Worm (Caenorhabditis elegans) whole organism, L1 larva: ENCODE results near the gene R07E5.7.

ENCODE experiments used
- Y116A8C.19 ChIP-seq: sonication (generic microtip); optimal IDR thresholded peaks from 2 replicates; lab custom pipeline; 2016; ENCODE audit warnings: missing compliant biosample characterization, missing genetic modification characterization, borderline replicate concordance
- alr-1 ChIP-seq: fragments of 200-800 bp; sonication (Bioruptor generic); optimal IDR thresholded peaks from 2 replicates; lab custom pipeline; 2018; ENCODE audit warnings: borderline replicate concordance, mild to moderate bottlenecking, missing genetic modification characterization, missing compliant biosample characterization
- ama-1 ChIP-seq: fragments of 150-350 bp; optimal IDR thresholded peaks from 2 replicates; lab custom pipeline; 2014
- ceh-8 ChIP-seq: fragments of 200-800 bp; sonication (Bioruptor generic); optimal IDR thresholded peaks from 2 replicates; lab custom pipeline; 2018; ENCODE audit warnings: mild to moderate bottlenecking, missing genetic modification characterization, moderate library complexity, missing compliant biosample characterization
- ceh-82 ChIP-seq, 3 experiments: fragments of 150-350 bp in 1 of 3; sonication (generic microtip) in 2 of 3; optimal IDR thresholded peaks; 2 replicates each; lab custom pipeline; 2014 to 2017; ENCODE audit warnings: missing biosample characterization in 3 of 3, missing genetic modification characterization in 3 of 3
- dpl-1 ChIP-seq, 3 experiments: fragments of 150-350 bp in 2 of 3; sonication (generic microtip) in 1 of 3; optimal IDR thresholded peaks; 2 replicates each; lab custom pipeline; 2014 to 2017; ENCODE audit warnings: missing biosample characterization in 3 of 3, missing genetic modification characterization in 3 of 3, missing genetic modification reagents in 3 of 3
- dsc-1 ChIP-seq: sonication (generic microtip); optimal IDR thresholded peaks from 2 replicates; lab custom pipeline; 2016; ENCODE audit warnings: mild to moderate bottlenecking, missing genetic modification characterization, missing compliant biosample characterization
- efl-3 ChIP-seq: fragments of 200-800 bp; sonication (Bioruptor generic); optimal IDR thresholded peaks from 2 replicates; lab custom pipeline; 2018; ENCODE audit warnings: mild to moderate bottlenecking, missing genetic modification characterization, missing compliant biosample characterization
- egl-13 ChIP-seq: sonication (generic microtip); optimal IDR thresholded peaks from 2 replicates; lab custom pipeline; 2016; ENCODE audit warnings: missing genotype, missing genetic modification reagents, missing genetic modification characterization, missing compliant biosample characterization
- egl-27 ChIP-seq, 2 experiments: fragments of 150-350 bp in 1 of 2; sonication (generic microtip); optimal IDR thresholded peaks; 3 replicates each; lab custom pipeline; 2017 to 2018; ENCODE audit warnings: missing biosample characterization in 2 of 2, missing genetic modification characterization in 2 of 2, missing genetic modification reagents in 2 of 2
- elt-2 ChIP-seq: sonication (generic microtip); optimal IDR thresholded peaks from 2 replicates; lab custom pipeline; 2016; ENCODE audit warnings: missing genetic modification characterization, mild to moderate bottlenecking, inconsistent platforms, missing compliant biosample characterization, missing genetic modification reagents
- elt-3 ChIP-seq, 6 experiments: fragments of 150-350 bp in 1 of 6; sonication (generic microtip); optimal IDR thresholded peaks; 2 replicates each; lab custom pipeline; 2017 to 2018; ENCODE audit warnings: missing biosample characterization in 6 of 6, missing genetic modification characterization in 6 of 6, inconsistent platforms in 1 of 6
- ets-5 ChIP-seq: fragments of 200-800 bp; sonication (Bioruptor generic); IDR thresholded peaks from 2 replicates; pipeline ENCODE4 v1.3.6; 2022; ENCODE audit warnings: missing genetic modification characterization, missing compliant biosample characterization
- fkh-10 ChIP-seq: sonication (generic microtip); optimal IDR thresholded peaks from 2 replicates; lab custom pipeline; 2017; ENCODE audit warnings: missing biosample characterization, missing genetic modification reagents, missing genetic modification characterization
- grh-1 ChIP-seq: fragments of 200-800 bp; sonication (Bioruptor generic); IDR thresholded peaks from 2 replicates; pipeline ENCODE4 v1.3.6; 2022; ENCODE audit warnings: missing genetic modification reagents, missing genetic modification characterization, missing compliant biosample characterization
- hlh-17 ChIP-seq: fragments of 200-800 bp; sonication (Bioruptor generic); optimal IDR thresholded peaks from 2 replicates; lab custom pipeline; 2018; ENCODE audit warnings: missing genetic modification characterization, mild to moderate bottlenecking, missing compliant biosample characterization, moderate library complexity, borderline replicate concordance
- lin-14 ChIP-seq: fragments of 200-800 bp; sonication (Bioruptor generic); optimal IDR thresholded peaks from 2 replicates; lab custom pipeline; 2018; ENCODE audit warnings: mild to moderate bottlenecking, missing genetic modification characterization, moderate library complexity, missing compliant biosample characterization
- lin-39 ChIP-seq: fragments of 150-350 bp; optimal IDR thresholded peaks from 2 replicates; lab custom pipeline; 2014; ENCODE audit warnings: missing biosample characterization, missing genetic modification reagents, missing genetic modification characterization
- lir-3 ChIP-seq: sonication (generic microtip); optimal IDR thresholded peaks from 2 replicates; lab custom pipeline; 2016; ENCODE audit warnings: mild to moderate bottlenecking, missing genetic modification characterization, moderate library complexity, missing compliant biosample characterization; ENCODE audit not compliant: poor library complexity
- lsy-2 ChIP-seq, 2 experiments: fragments of 150-350 bp; optimal IDR thresholded peaks; 2 replicates each; lab custom pipeline; 2014; ENCODE audit warnings: missing biosample characterization in 2 of 2, missing genetic modification characterization in 2 of 2
- mdl-1 ChIP-seq, 2 experiments: fragments of 150-350 bp; optimal IDR thresholded peaks; 2 replicates each; lab custom pipeline; 2014 to 2017; ENCODE audit warnings: missing biosample characterization in 2 of 2, missing genetic modification characterization in 2 of 2, inconsistent platforms in 1 of 2
- mep-1 ChIP-seq: fragments of 150-350 bp; optimal IDR thresholded peaks from 2 replicates; lab custom pipeline; 2014; ENCODE audit warnings: missing biosample characterization, missing genetic modification characterization
- nhr-11 ChIP-seq: fragments of 150-350 bp; optimal IDR thresholded peaks from 2 replicates; lab custom pipeline; 2014; ENCODE audit warnings: missing biosample characterization, missing genetic modification characterization
- nhr-19 ChIP-seq: fragments of 200-800 bp; sonication (Bioruptor generic); conservative IDR thresholded peaks from 2 replicates; pipeline ENCODE4 v1.3.6; 2022; ENCODE audit warnings: missing genetic modification characterization, missing compliant biosample characterization
- nhr-20 ChIP-seq: sonication (generic microtip); optimal IDR thresholded peaks from 2 replicates; lab custom pipeline; 2016; ENCODE audit warnings: mild to moderate bottlenecking, missing genetic modification characterization, missing compliant biosample characterization
- nhr-237 ChIP-seq: fragments of 150-350 bp; optimal IDR thresholded peaks from 2 replicates; lab custom pipeline; 2014; ENCODE audit warnings: missing biosample characterization, missing genetic modification characterization
- nhr-85 ChIP-seq: sonication (generic microtip); peaks from one replicate; lab custom pipeline; 2016; ENCODE audit warnings: missing genetic modification characterization, inconsistent platforms, missing compliant biosample characterization
- nhr-90 ChIP-seq: sonication (generic microtip); optimal IDR thresholded peaks from 2 replicates; lab custom pipeline; 2016; ENCODE audit warnings: mild to moderate bottlenecking, missing genetic modification characterization, missing compliant biosample characterization; ENCODE audit not compliant: poor library complexity
- pag-3 ChIP-seq: sonication (generic microtip); optimal IDR thresholded peaks from 2 replicates; lab custom pipeline; 2017; ENCODE audit warnings: missing genetic modification characterization, mild to moderate bottlenecking, missing compliant biosample characterization, antibody characterized with exemption, borderline replicate concordance; ENCODE audit not compliant: insufficient read depth
- pax-3 ChIP-seq: fragments of 200-800 bp; sonication (Bioruptor generic); optimal IDR thresholded peaks from 2 replicates; lab custom pipeline; 2018; ENCODE audit warnings: mild to moderate bottlenecking, missing genetic modification characterization, moderate library complexity, missing compliant biosample characterization
- pqm-1 ChIP-seq: sonication (generic microtip); optimal IDR thresholded peaks from 3 replicates; lab custom pipeline; 2017; ENCODE audit warnings: missing biosample characterization, missing genetic modification characterization
- rnt-1 ChIP-seq: sonication (generic microtip); optimal IDR thresholded peaks from 2 replicates; lab custom pipeline; 2016; ENCODE audit warnings: mild to moderate bottlenecking, missing genetic modification characterization, moderate library complexity, missing compliant biosample characterization
- snu-23 ChIP-seq: sonication (generic microtip); optimal IDR thresholded peaks from 2 replicates; lab custom pipeline; 2016; ENCODE audit warnings: missing genetic modification characterization, missing compliant biosample characterization
- sox-4 ChIP-seq: sonication (generic microtip); optimal IDR thresholded peaks from 2 replicates; lab custom pipeline; 2016; ENCODE audit warnings: missing genetic modification characterization, missing compliant biosample characterization
- sptf-1 ChIP-seq: fragments of 150-350 bp; optimal IDR thresholded peaks from 2 replicates; lab custom pipeline; 2014; ENCODE audit warnings: missing biosample characterization, missing genetic modification characterization
- sup-37 ChIP-seq: fragments of 200-800 bp; sonication (Bioruptor generic); optimal IDR thresholded peaks from 2 replicates; lab custom pipeline; 2018; ENCODE audit warnings: mild to moderate bottlenecking, missing genetic modification characterization, missing compliant biosample characterization
- swsn-7 ChIP-seq: sonication (generic microtip); optimal IDR thresholded peaks from 2 replicates; lab custom pipeline; 2016; ENCODE audit warnings: missing genetic modification characterization, missing compliant biosample characterization
- tlp-1 ChIP-seq: fragments of 150-350 bp; optimal IDR thresholded peaks from 2 replicates; lab custom pipeline; 2014; ENCODE audit warnings: missing biosample characterization, missing genetic modification characterization
- unc-62 ChIP-seq: fragments of 150-350 bp; optimal IDR thresholded peaks from 2 replicates; lab custom pipeline; 2014; ENCODE audit warnings: missing biosample characterization, missing genetic modification reagents, missing genetic modification characterization
- vab-15 ChIP-seq: sonication (generic microtip); optimal IDR thresholded peaks from 2 replicates; lab custom pipeline; 2017; ENCODE audit warnings: missing genotype, mild to moderate bottlenecking, missing genetic modification characterization, missing compliant biosample characterization
- xbp-1 ChIP-seq: sonication (generic microtip); optimal IDR thresholded peaks from 2 replicates; lab custom pipeline; 2016; ENCODE audit warnings: missing genetic modification characterization, missing compliant biosample characterization
- zag-1 ChIP-seq: fragments of 150-350 bp; optimal IDR thresholded peaks from 2 replicates; lab custom pipeline; 2014; ENCODE audit warnings: missing biosample characterization, missing genetic modification characterization
- ztf-11 ChIP-seq, 2 experiments: sonication (generic microtip); optimal IDR thresholded peaks; 2 replicates each; lab custom pipeline; 2016 to 2017; ENCODE audit warnings: missing genetic modification characterization in 2 of 2, missing biosample characterization in 1 of 2, missing compliant biosample characterization in 1 of 2
- ztf-4 ChIP-seq: fragments of 150-350 bp; optimal IDR thresholded peaks from 2 replicates; lab custom pipeline; 2014; ENCODE audit warnings: missing biosample characterization, missing genetic modification characterization

R07E5.7 gene

ce11 chrIII:4454919-4455318 is 36.0 kb upstream of the R07E5.7 start:
- TF ChIP-seq zag-1 (tag; lab: Kevin White, UChicago): no peak
- no peak for TF ChIP-seq vab-15 (tag; lab: Kevin White, UChicago)
- no peak for TF ChIP-seq egl-13 (tag; lab: Kevin White, UChicago)
- TF ChIP-seq nhr-11: no peak
- TF ChIP-seq snu-23 (GFP tag; lab: Kevin White, UChicago): no peak
- no peak for TF ChIP-seq fkh-10 (GFP tag; lab: Kevin White, UChicago)
- TF ChIP-seq ceh-82 (tag; optimal IDR thresholded peaks at IDR 0.05; lab: Kevin White, UChicago): no peak
- TF ChIP-seq sptf-1 (tag; lab: Kevin White, UChicago): no peak
- TF ChIP-seq ztf-11 (tag; optimal IDR thresholded peaks at IDR 0.05; lab: Kevin White, UChicago): no peak
- TF ChIP-seq mdl-1 (tag; optimal IDR thresholded peaks at IDR 0.05; lab: Kevin White, UChicago): no peak
- TF ChIP-seq egl-27 (tag; optimal IDR thresholded peaks at IDR 0.05; lab: Kevin White, UChicago): no peak
- no peak for TF ChIP-seq nhr-85 (tag; lab: Kevin White, UChicago)
- no peak for TF ChIP-seq sox-4 (tag; lab: Kevin White, UChicago)

DNA sequence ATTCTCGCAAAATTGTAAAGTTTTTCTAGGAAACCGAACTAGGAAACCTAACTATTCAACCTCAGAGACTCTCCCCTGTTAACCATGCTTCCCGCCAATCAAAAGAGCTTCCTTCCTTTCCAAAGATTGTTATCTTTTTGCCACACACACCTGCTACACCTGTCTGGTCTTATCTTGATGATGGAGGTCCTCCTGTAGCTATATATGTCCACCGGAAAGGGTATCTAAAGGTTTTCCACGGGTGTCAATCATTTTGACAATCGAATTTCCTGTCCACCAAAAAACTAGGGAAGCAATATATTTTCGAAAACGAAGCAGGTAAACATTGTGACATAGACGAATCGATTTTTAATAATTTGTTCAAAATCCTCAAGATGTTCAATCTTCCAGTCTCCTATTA is 34.8 kb upstream of the R07E5.7 start:
- TF ChIP-seq rnt-1 (peak; percentile 27), lin-14 (peak; percentile 10), mep-1 (no peak)
- TF ChIP-seq, all 84 proteins: peak for 2

ce11 chrIII:4453301-4453700 is 34.3 kb upstream of the R07E5.7 start:
- no peak for TF ChIP-seq elt-2 (tag; lab: Kevin White, UChicago)
- TF ChIP-seq pax-3: no peak
- no peak for TF ChIP-seq efl-3 (GFP tag; lab: Kevin White, UChicago)
- TF ChIP-seq nhr-19 (GFP tag; lab: Robert Waterston, UW): no peak
- TF ChIP-seq lir-3 (tag; lab: Kevin White, UChicago): no peak

DNA sequence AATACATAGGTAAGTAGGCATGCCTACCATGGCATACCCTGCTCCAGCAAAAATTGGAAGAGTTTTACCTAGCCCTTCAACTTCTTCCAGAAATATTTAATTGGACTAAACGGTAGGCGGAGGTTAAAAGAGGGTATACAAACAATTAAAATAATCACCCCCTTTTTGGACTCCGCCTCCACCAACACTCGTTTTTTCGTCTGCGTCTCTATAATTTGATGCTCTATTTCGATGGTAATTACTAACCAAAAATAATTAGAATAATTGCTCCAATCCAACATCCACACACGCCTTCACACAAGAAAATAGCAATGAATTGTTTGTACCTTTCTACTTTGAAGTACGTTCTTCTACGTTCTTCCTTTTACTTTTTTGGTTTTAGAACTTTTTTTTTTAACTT is 33.8 kb upstream of the R07E5.7 start:
- TF ChIP-seq ets-5 (GFP tag; lab: Robert Waterston, UW) (no peak), unc-62 (GFP tag; lab: Kevin White, UChicago) (no peak), efl-3 (GFP tag; lab: Kevin White, UChicago) (no peak), pax-3 (no peak), lir-3 (tag; lab: Kevin White, UChicago) (no peak), nhr-20 (tag; lab: Kevin White, UChicago) (no peak), xbp-1 (tag; lab: Kevin White, UChicago) (no peak), egl-13 (tag; lab: Kevin White, UChicago) (no peak), elt-2 (tag; lab: Kevin White, UChicago) (no peak), elt-3 (tag; optimal IDR thresholded peaks at IDR 0.05; lab: Kevin White, UChicago) (no peak), ceh-82 (tag; optimal IDR thresholded peaks at IDR 0.05; lab: Kevin White, UChicago) (peak in 1 of 3 experiments; percentile 5), alr-1 (tag; lab: Kevin White, UChicago) (no peak), ceh-8 (peak; percentile 8), tlp-1 (tag; lab: Kevin White, UChicago) (no peak), dsc-1 (no peak), grh-1 (peak; percentile 26; the same call in 1 of the 2 replicates), swsn-7 (no peak), sup-37 (GFP tag; lab: Kevin White, UChicago) (no peak), Y116A8C.19 (tag; lab: Kevin White, UChicago) (no peak), ztf-11 (tag; optimal IDR thresholded peaks at IDR 0.05; lab: Kevin White, UChicago) (no peak), mdl-1 (tag; optimal IDR thresholded peaks at IDR 0.05; lab: Kevin White, UChicago) (no peak), sptf-1 (tag; lab: Kevin White, UChicago) (no peak), dpl-1 (GFP tag; optimal IDR thresholded peaks at IDR 0.05; lab: Kevin White, UChicago) (no peak), lsy-2 (tag; optimal IDR thresholded peaks at IDR 0.05; lab: Kevin White, UChicago) (peak in 1 of 2 experiments; percentile 31), mep-1 (no peak), nhr-90 (no peak), ama-1 (no peak), pqm-1 (no peak), pag-3 (no peak), ztf-4 (tag; lab: Kevin White, UChicago) (no peak), lin-39 (no peak), nhr-85 (tag; lab: Kevin White, UChicago) (peak; percentile 76), hlh-17 (GFP tag; lab: Kevin White, UChicago) (no peak), nhr-237 (tag; lab: Kevin White, UChicago) (no peak), nhr-19 (GFP tag; lab: Robert Waterston, UW) (no peak)
